Worm (Caenorhabditis elegans): ENCODE results near the gene ifa-4.

- TF ChIP-seq swsn-7 (tag; optimal IDR thresholded peaks at IDR 0.05), result no peak
- no peak for TF ChIP-seq skn-1 (tag; optimal IDR thresholded peaks at IDR 0.05)
- TF ChIP-seq nhr-90 (tag; optimal IDR thresholded peaks at IDR 0.05; ENCODE audit: poor library complexity), result no peak
- TF ChIP-seq nhr-28 (tag; optimal IDR thresholded peaks at IDR 0.05), result no peak
- TF ChIP-seq pqm-1 (tag; optimal IDR thresholded peaks at IDR 0.05), result no peak
- no peak for TF ChIP-seq snu-23 (GFP tag; optimal IDR thresholded peaks at IDR 0.05)
- TF ChIP-seq lin-39 (tag; optimal IDR thresholded peaks at IDR 0.05), result no peak
- TF ChIP-seq lsy-2 (tag; optimal IDR thresholded peaks at IDR 0.05), result no peak
- TF ChIP-seq sox-4 (tag; optimal IDR thresholded peaks at IDR 0.05), result no peak
- TF ChIP-seq lin-13 (GFP tag; optimal IDR thresholded peaks at IDR 0.05), result no peak
- no peak for TF ChIP-seq nhr-76 (tag; optimal IDR thresholded peaks at IDR 0.05)
Measured at ce11 chrX:4932023-4932422, 16.2 kb upstream of the ifa-4 start.
